Worm (Caenorhabditis elegans): ENCODE data around the gene srw-86.

Gene srw-86

ce11 chrV:19400619-19401018 is at the start of gene srw-86:
Gene srw-86 (minus strand): TSS chrV:19400719.
- TF ChIP-seq dpl-1 (GFP tag; optimal IDR thresholded peaks at IDR 0.05) (no peak), fos-1 (tag; optimal IDR thresholded peaks at IDR 0.05) (no peak), ceh-90 (tag; optimal IDR thresholded peaks at IDR 0.05) (no peak), efl-1 (optimal IDR thresholded peaks at IDR 0.05) (no peak), efl-1 (GFP tag; optimal IDR thresholded peaks at IDR 0.05 in 1 of 2) (no peak), elt-2 (tag; optimal IDR thresholded peaks at IDR 0.05) (no peak), ets-5 (GFP tag; IDR thresholded peaks at IDR 0.05) (no peak), nhr-84 (tag; optimal IDR thresholded peaks at IDR 0.05) (no peak), lin-15B (tag; optimal IDR thresholded peaks at IDR 0.05) (no peak), nhr-237 (tag; optimal IDR thresholded peaks at IDR 0.05) (no peak), nhr-76 (tag; optimal IDR thresholded peaks at IDR 0.05) (no peak), sup-37 (GFP tag; optimal IDR thresholded peaks at IDR 0.05) (no peak), grh-1 (GFP tag; IDR thresholded peaks at IDR 0.05) (no peak), egl-27 (tag; optimal IDR thresholded peaks at IDR 0.05) (no peak), unc-30 (tag; optimal IDR thresholded peaks at IDR 0.05) (no peak), ceh-88 (GFP tag; IDR thresholded peaks at IDR 0.05) (no peak), skn-1 (tag; optimal IDR thresholded peaks at IDR 0.05) (no peak), fkh-10 (GFP tag; optimal IDR thresholded peaks at IDR 0.05) (no peak), egl-13 (tag; optimal IDR thresholded peaks at IDR 0.05) (no peak), lsy-2 (tag; optimal IDR thresholded peaks at IDR 0.05) (no peak)

ce11 chrV:19449544-19449943 is 49.0 kb upstream of the srw-86 start, which contains the start of gene M04C3.5:
Gene M04C3.5 (plus strand): TSS chrV:19449733.
- TF ChIP-seq efl-1 (optimal IDR thresholded peaks at IDR 0.05): no peak
- TF ChIP-seq efl-1 (GFP tag; optimal IDR thresholded peaks at IDR 0.05 in 1 of 2): no peak
- TF ChIP-seq skn-1 (tag; optimal IDR thresholded peaks at IDR 0.05): no peak
- TF ChIP-seq ztf-4 (tag; optimal IDR thresholded peaks at IDR 0.05): no peak
- no peak for TF ChIP-seq nhr-12 (tag; optimal IDR thresholded peaks at IDR 0.05)
- no peak for TF ChIP-seq swsn-7 (tag; optimal IDR thresholded peaks at IDR 0.05)
- no peak for TF ChIP-seq zag-1 (tag; optimal IDR thresholded peaks at IDR 0.05)
- TF ChIP-seq alr-1 (tag; optimal IDR thresholded peaks at IDR 0.05; ENCODE audit: borderline replicate concordance): no peak
- no peak for TF ChIP-seq fkh-10 (GFP tag; optimal IDR thresholded peaks at IDR 0.05)
- no peak for TF ChIP-seq unc-130 (tag; optimal IDR thresholded peaks at IDR 0.05)
- TF ChIP-seq dsc-1 (tag; optimal IDR thresholded peaks at IDR 0.05): no peak
- TF ChIP-seq jun-1 (tag; optimal IDR thresholded peaks at IDR 0.05): no peak
- no peak for TF ChIP-seq unc-62 (GFP tag; optimal IDR thresholded peaks at IDR 0.05)
- TF ChIP-seq egl-13 (tag; optimal IDR thresholded peaks at IDR 0.05): no peak
- TF ChIP-seq hpl-2 (GFP tag; optimal IDR thresholded peaks at IDR 0.05): no peak
- TF ChIP-seq mab-9 (GFP tag; IDR thresholded peaks at IDR 0.05): no peak
- TF ChIP-seq ceh-88 (GFP tag; IDR thresholded peaks at IDR 0.05): no peak

ce11 chrV:19448805-19449204 is 48.3 kb upstream of the srw-86 start, which contains the start of gene M04C3.2:
Gene M04C3.2 (minus strand): TSS chrV:19448905.
- TF ChIP-seq ceh-8 (GFP tag; optimal IDR thresholded peaks at IDR 0.05) (no peak), ces-1 (GFP tag; optimal IDR thresholded peaks at IDR 0.05) (no peak), mdl-1 (tag; optimal IDR thresholded peaks at IDR 0.05) (no peak), zip-4 (GFP tag; optimal IDR thresholded peaks at IDR 0.05) (no peak), blmp-1 (tag; optimal IDR thresholded peaks at IDR 0.05) (no peak), nhr-12 (tag; optimal IDR thresholded peaks at IDR 0.05) (no peak), unc-98 (GFP tag; IDR thresholded peaks at IDR 0.05) (no peak), irx-1 (tag; optimal IDR thresholded peaks at IDR 0.05) (no peak), ama-1 (optimal IDR thresholded peaks at IDR 0.05) (no peak), snpc-4 (tag; optimal IDR thresholded peaks at IDR 0.05) (no peak), nhr-77 (tag; optimal IDR thresholded peaks at IDR 0.05) (no peak), zag-1 (tag; optimal IDR thresholded peaks at IDR 0.05) (no peak), fkh-4 (tag; optimal IDR thresholded peaks at IDR 0.05; ENCODE audit: borderline replicate concordance) (no peak)
